Fruit fly (Drosophila melanogaster): ENCODE measurements around the gene ppan.

The ppan gene

DNA sequence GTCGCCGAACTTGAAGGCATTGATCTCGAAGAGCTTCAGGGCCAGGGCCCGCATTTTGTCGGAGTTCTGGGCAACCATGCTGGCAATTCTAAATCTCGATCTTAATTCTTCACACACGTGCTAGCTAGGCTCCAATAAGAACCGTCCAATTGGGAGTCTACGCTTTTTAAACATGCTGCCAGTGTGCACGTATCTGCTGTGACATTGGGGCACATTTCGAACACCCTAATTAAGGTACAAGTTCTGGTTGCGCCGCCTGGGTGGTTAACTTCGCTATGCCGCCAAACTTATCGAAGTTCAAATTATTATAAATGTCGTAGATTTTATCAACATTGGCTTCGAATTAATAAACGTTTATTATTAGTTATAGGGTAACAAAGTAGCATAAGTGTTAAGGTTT, 42.9 kb upstream of the ppan start, which contains the start of gene r-l (continued):
- TF ChIP-seq Hr39 (optimal IDR thresholded peaks at IDR 0.05) (no peak), CG8290 (GFP tag; optimal IDR thresholded peaks at IDR 0.05) (no peak), CG8290 (tag; optimal IDR thresholded peaks at IDR 0.05) (peak in 1 of 2 experiments; percentile 77), nmo (GFP tag; optimal IDR thresholded peaks at IDR 0.05) (peak; percentile 31), pan (optimal IDR thresholded peaks at IDR 0.05) (no peak), pan (GFP tag; optimal IDR thresholded peaks at IDR 0.05 in 1 of 2, IDR thresholded peaks at IDR 0.05 in 1 of 2) (no peak), CG31365 (tag; optimal IDR thresholded peaks at IDR 0.05) (no peak), Hr51 (GFP tag; optimal IDR thresholded peaks at IDR 0.05) (no peak), CG17568 (GFP tag; optimal IDR thresholded peaks at IDR 0.05) (no peak), CG11398 (GFP tag; optimal IDR thresholded peaks at IDR 0.05) (no peak), CoRest (tag; optimal IDR thresholded peaks at IDR 0.05) (peak; percentile 45), Med (GFP tag) (peak; percentile 88), fu2 (GFP tag; optimal IDR thresholded peaks at IDR 0.05) (no peak), cato (GFP tag; optimal IDR thresholded peaks at IDR 0.05; ENCODE audit: borderline replicate concordance) (no peak), pfk (GFP tag; optimal IDR thresholded peaks at IDR 0.05) (no peak), ftz-f1 (GFP tag; optimal IDR thresholded peaks at IDR 0.05) (peak; percentile 80), sens-2 (GFP tag; IDR thresholded peaks at IDR 0.05) (no peak), salm (tag; optimal IDR thresholded peaks at IDR 0.05) (no peak), CG6854 (GFP tag; optimal IDR thresholded peaks at IDR 0.05) (no peak), CG12155 (GFP tag; optimal IDR thresholded peaks at IDR 0.05) (no peak), danr (GFP tag; IDR thresholded peaks at IDR 0.05) (no peak), nerfin-2 (GFP tag; IDR thresholded peaks at IDR 0.05; ENCODE audit: partially characterized antibody) (no peak), Camta (GFP tag; optimal IDR thresholded peaks at IDR 0.05) (no peak), Lhr (GFP tag; optimal IDR thresholded peaks at IDR 0.05) (peak; percentile 79), sug (tag; optimal IDR thresholded peaks at IDR 0.05) (peak; percentile 38), CG14710 (tag; optimal IDR thresholded peaks at IDR 0.05) (peak; percentile 71), CG9437 (GFP tag; optimal IDR thresholded peaks at IDR 0.05) (no peak), dati (GFP tag; IDR thresholded peaks at IDR 0.05) (no peak), Taf1 (GFP tag; IDR thresholded peaks at IDR 0.05) (no peak), CG10147 (GFP tag; optimal IDR thresholded peaks at IDR 0.05) (peak; percentile 32), Ptx1 (GFP tag; IDR thresholded peaks at IDR 0.05) (no peak), dysf (GFP tag; IDR thresholded peaks at IDR 0.05) (no peak), CG8944 (GFP tag; optimal IDR thresholded peaks at IDR 0.05) (peak; percentile 8), CG15514 (GFP tag; optimal IDR thresholded peaks at IDR 0.05) (peak; percentile 89), CG2120 (GFP tag; optimal IDR thresholded peaks at IDR 0.05) (peak; percentile 25), CG12659 (GFP tag; optimal IDR thresholded peaks at IDR 0.05) (peak; percentile 56), pnt (GFP tag; optimal IDR thresholded peaks at IDR 0.05) (no peak), bab2 (GFP tag; optimal IDR thresholded peaks at IDR 0.05) (no peak), jing (GFP tag; optimal IDR thresholded peaks at IDR 0.05) (no peak), Xrp1 (GFP tag; IDR thresholded peaks at IDR 0.05) (no peak), Spps (tag; optimal IDR thresholded peaks at IDR 0.05) (no peak), jumu (GFP tag; optimal IDR thresholded peaks at IDR 0.05) (no peak), vvl (GFP tag; IDR thresholded peaks at IDR 0.05) (no peak), crc (GFP tag; optimal IDR thresholded peaks at IDR 0.05) (no peak), disco-r (GFP tag; optimal IDR thresholded peaks at IDR 0.05) (no peak), klu (GFP tag; IDR thresholded peaks at IDR 0.05) (no peak), CG15601 (tag; optimal IDR thresholded peaks at IDR 0.05) (peak; percentile 27), CG4617 (GFP tag; optimal IDR thresholded peaks at IDR 0.05; ENCODE audit: borderline replicate concordance) (no peak), Scr (GFP tag; IDR thresholded peaks at IDR 0.05; ENCODE audit: partially characterized antibody) (no peak), esg (GFP tag; conservative IDR thresholded peaks at IDR 0.05) (no peak), B-H2 (GFP tag; optimal IDR thresholded peaks at IDR 0.05) (peak; percentile 17), CG10959 (GFP tag; IDR thresholded peaks at IDR 0.05) (no peak)
